Worm (Caenorhabditis elegans): ENCODE measurements around the gene F43C1.5.

ce11 chrIII:4278203-4278602, 49.3 kb downstream of the F43C1.5 start:
- TF ChIP-seq fos-1 (tag; optimal IDR thresholded peaks at IDR 0.05) (no peak), ama-1 (optimal IDR thresholded peaks at IDR 0.05) (no peak), lin-13 (GFP tag; optimal IDR thresholded peaks at IDR 0.05) (no peak), unc-62 (GFP tag; optimal IDR thresholded peaks at IDR 0.05) (no peak)

All from whole organism, L2 larva.